Fruit fly (Drosophila melanogaster) whole organism, embryonic: ENCODE data around the gene CG15725.

Experiments
- Ada2b ChIP-seq: fragments of 200-800 bp; sonication (Bioruptor generic); IDR thresholded peaks from 2 replicates; pipeline ENCODE4 v1.3.6; 2022; ENCODE audit warnings: missing biosample characterization, missing genetic modification characterization
- Adf1 ChIP-seq: fragments of 200-800 bp; sonication (Bioruptor generic); IDR thresholded peaks from 2 replicates; pipeline ENCODE4 v1.3.6; 2022; ENCODE audit warnings: missing biosample characterization, missing genetic modification characterization
- Atf3 ChIP-seq: fragments of 200-800 bp; sonication (Bioruptor generic); optimal IDR thresholded peaks from 3 replicates; lab custom pipeline; 2016; ENCODE audit warnings: missing biosample characterization, missing genetic modification characterization
- CG10431 ChIP-seq: fragments of 200-800 bp; sonication (Bioruptor generic); optimal IDR thresholded peaks from 3 replicates; lab custom pipeline; 2018; ENCODE audit warnings: missing biosample characterization, mild to moderate bottlenecking, missing genetic modification characterization
- CG11085 ChIP-seq: fragments of 200-800 bp; sonication (Bioruptor generic); IDR thresholded peaks from 2 replicates; pipeline ENCODE4 v1.3.6; 2022; ENCODE audit warnings: missing biosample characterization, missing genetic modification characterization
- CG11456 ChIP-seq: fragments of 200-800 bp; sonication (Bioruptor generic); IDR thresholded peaks from 3 replicates; pipeline ENCODE4 v1.3.6; 2022; ENCODE audit warnings: missing biosample characterization, missing genetic modification characterization
- CG12744 ChIP-seq: fragments of 200-800 bp; sonication (Bioruptor generic); optimal IDR thresholded peaks from 2 replicates; lab custom pipeline; 2016; ENCODE audit warnings: missing biosample characterization, missing genetic modification characterization
- CG12769 ChIP-seq: fragments of 200-800 bp; sonication (Bioruptor generic); optimal IDR thresholded peaks from 2 replicates; lab custom pipeline; 2019; ENCODE audit warnings: missing biosample characterization, mild to moderate bottlenecking, missing genetic modification characterization, moderate library complexity
- CG13894 ChIP-seq: fragments of 200-800 bp; sonication (Bioruptor generic); optimal IDR thresholded peaks from 3 replicates; lab custom pipeline; 2018; ENCODE audit warnings: missing biosample characterization, mild to moderate bottlenecking, missing genetic modification characterization, moderate library complexity
- CG16815 ChIP-seq: fragments of 200-800 bp; sonication (Bioruptor generic); optimal IDR thresholded peaks from 3 replicates; lab custom pipeline; 2017; ENCODE audit warnings: missing biosample characterization, mild to moderate bottlenecking, missing genetic modification characterization
- CG17385 ChIP-seq: fragments of 200-800 bp; sonication (Bioruptor generic); optimal IDR thresholded peaks from 3 replicates; lab custom pipeline; 2018; ENCODE audit warnings: missing biosample characterization, mild to moderate bottlenecking, missing genetic modification characterization
- CG17568 ChIP-seq: fragments of 200-800 bp; sonication (Bioruptor generic); optimal IDR thresholded peaks from 2 replicates; lab custom pipeline; 2018; ENCODE audit warnings: missing biosample characterization, mild to moderate bottlenecking, missing genetic modification characterization, moderate library complexity
- CG17802 ChIP-seq: fragments of 200-800 bp; sonication (Bioruptor generic); optimal IDR thresholded peaks from 2 replicates; lab custom pipeline; 2018; ENCODE audit warnings: missing biosample characterization, mild to moderate bottlenecking, missing genetic modification characterization, moderate library complexity
- CG1792 ChIP-seq: fragments of 200-800 bp; sonication (Bioruptor generic); optimal IDR thresholded peaks from 2 replicates; lab custom pipeline; 2016; ENCODE audit warnings: missing biosample characterization, missing genetic modification characterization
- CG30403 ChIP-seq: fragments of 200-800 bp; sonication (Bioruptor generic); optimal IDR thresholded peaks from 3 replicates; lab custom pipeline; 2016; ENCODE audit warnings: missing biosample characterization, missing genetic modification characterization
- CG6654 ChIP-seq: fragments of 200-800 bp; sonication (Bioruptor generic); optimal IDR thresholded peaks from 2 replicates; lab custom pipeline; 2017; ENCODE audit warnings: missing biosample characterization, mild to moderate bottlenecking, missing genetic modification characterization
- CG7556 ChIP-seq: fragments of 200-800 bp; sonication (Bioruptor generic); optimal IDR thresholded peaks from 2 replicates; lab custom pipeline; 2017; ENCODE audit warnings: missing biosample characterization, mild to moderate bottlenecking, missing genetic modification characterization
- CG7786 ChIP-seq: fragments of 200-800 bp; sonication (Bioruptor generic); optimal IDR thresholded peaks from 2 replicates; lab custom pipeline; 2016; ENCODE audit warnings: missing biosample characterization, missing genetic modification characterization
- CG7839 ChIP-seq: fragments of 200-800 bp; sonication (Bioruptor generic); optimal IDR thresholded peaks from 3 replicates; lab custom pipeline; 2018; ENCODE audit warnings: missing biosample characterization, mild to moderate bottlenecking, missing genetic modification characterization, moderate library complexity
- CG8281 ChIP-seq: fragments of 200-800 bp; sonication (Bioruptor generic); optimal IDR thresholded peaks from 2 replicates; lab custom pipeline; 2018; ENCODE audit warnings: missing biosample characterization, mild to moderate bottlenecking, missing genetic modification characterization, moderate library complexity
- CG8290 ChIP-seq, 3 experiments: fragments of 200-800 bp; sonication (Bioruptor generic); optimal IDR thresholded peaks; 2 replicates each; lab custom pipeline; 2016 to 2019; ENCODE audit warnings: missing biosample characterization in 3 of 3, missing genetic modification characterization in 3 of 3, mild to moderate bottlenecking in 2 of 3, moderate library complexity in 1 of 3
- CkIIα-i1 ChIP-seq: fragments of 200-800 bp; sonication (Bioruptor generic); IDR thresholded peaks from 2 replicates; pipeline ENCODE4 v1.3.6; 2022; ENCODE audit warnings: missing biosample characterization, missing genetic modification characterization
- Dfd ChIP-seq, 2 experiments: fragments of >200 bp; optimal IDR thresholded peaks; 2 replicates each; lab custom pipeline; 2017; ENCODE audit warnings: missing biosample characterization in 2 of 2, missing genetic modification characterization in 2 of 2
- Elba2 ChIP-seq: fragments of 200-800 bp; sonication (Bioruptor generic); optimal IDR thresholded peaks from 3 replicates; lab custom pipeline; 2016; ENCODE audit warnings: missing biosample characterization, missing genetic modification characterization
- H2.0 ChIP-seq: fragments of 200-800 bp; sonication (Bioruptor generic); IDR thresholded peaks from 2 replicates; pipeline ENCODE4 v1.3.6; 2022; ENCODE audit warnings: missing biosample characterization, missing genetic modification characterization
- Jarid2 ChIP-seq: fragments of 200-800 bp; sonication (Bioruptor generic); optimal IDR thresholded peaks from 3 replicates; lab custom pipeline; 2017; ENCODE audit warnings: mild to moderate bottlenecking, missing biosample characterization, missing genetic modification reagents, missing genetic modification characterization
- Kr ChIP-seq: fragments of 200-800 bp; sonication (Bioruptor generic); optimal IDR thresholded peaks from 2 replicates; lab custom pipeline; 2017; ENCODE audit warnings: missing biosample characterization, mild to moderate bottlenecking, missing genetic modification characterization
- Med ChIP-seq: fragments of 200-800 bp; sonication (Bioruptor generic); peaks from one replicate; lab custom pipeline; 2016; ENCODE audit warnings: missing biosample characterization, missing genetic modification characterization, mild to moderate bottlenecking, inconsistent platforms, moderate library complexity
- Nf-YB ChIP-seq: fragments of 200-800 bp; sonication (Bioruptor generic); optimal IDR thresholded peaks from 3 replicates; lab custom pipeline; 2019; ENCODE audit warnings: missing biosample characterization, mild to moderate bottlenecking, missing genetic modification characterization, moderate library complexity
- Opbp ChIP-seq: fragments of 200-800 bp; sonication (Bioruptor generic); IDR thresholded peaks from 3 replicates; pipeline ENCODE4 v1.3.6; 2022; ENCODE audit warnings: missing biosample characterization, missing genetic modification characterization; ENCODE audit not compliant: partially characterized antibody
- YL-1 ChIP-seq: fragments of 200-800 bp; sonication (Bioruptor generic); optimal IDR thresholded peaks from 3 replicates; lab custom pipeline; 2017; ENCODE audit warnings: missing biosample characterization, mild to moderate bottlenecking, missing genetic modification characterization
- abd-A ChIP-seq: fragments of 200-800 bp; sonication (Bioruptor generic); optimal IDR thresholded peaks from 3 replicates; lab custom pipeline; 2019; ENCODE audit warnings: missing biosample characterization, mild to moderate bottlenecking, missing genetic modification characterization, moderate library complexity
- bbx ChIP-seq: fragments of 200-800 bp; sonication (Bioruptor generic); IDR thresholded peaks from 2 replicates; pipeline ENCODE4 v1.3.6; 2022; ENCODE audit warnings: missing biosample characterization, missing genetic modification characterization; ENCODE audit not compliant: partially characterized antibody
- cad ChIP-seq: fragments of >200 bp; optimal IDR thresholded peaks from 2 replicates; lab custom pipeline; 2017; ENCODE audit warnings: missing biosample characterization, missing genetic modification characterization
- cato ChIP-seq: fragments of 200-800 bp; sonication (Bioruptor generic); optimal IDR thresholded peaks from 2 replicates; lab custom pipeline; 2016; ENCODE audit warnings: missing biosample characterization, missing genetic modification characterization, borderline replicate concordance
- cg ChIP-seq: fragments of 200-800 bp; sonication (Bioruptor generic); optimal IDR thresholded peaks from 3 replicates; lab custom pipeline; 2019; ENCODE audit warnings: missing biosample characterization, mild to moderate bottlenecking, missing genetic modification characterization, moderate library complexity
- chinmo ChIP-seq: fragments of 200-800 bp; sonication (Bioruptor generic); IDR thresholded peaks from 4 replicates; pipeline ENCODE4 v1.3.6; 2022; ENCODE audit warnings: missing biosample characterization, missing genetic modification characterization; ENCODE audit not compliant: partially characterized antibody
- dan ChIP-seq: fragments of 200-800 bp; sonication (Bioruptor generic); IDR thresholded peaks from 2 replicates; pipeline ENCODE4 v1.3.6; 2022; ENCODE audit warnings: missing biosample characterization, missing genetic modification characterization
- dati ChIP-seq: fragments of 200-800 bp; sonication (Bioruptor generic); IDR thresholded peaks from 2 replicates; pipeline ENCODE4 v1.3.6; 2022; ENCODE audit warnings: missing biosample characterization, missing genetic modification characterization
- dmrt99B ChIP-seq: fragments of 200-800 bp; sonication (Bioruptor generic); optimal IDR thresholded peaks from 2 replicates; lab custom pipeline; 2018; ENCODE audit warnings: missing biosample characterization, mild to moderate bottlenecking, missing genetic modification characterization, moderate library complexity
- kay ChIP-seq: fragments of 200-800 bp; sonication (Bioruptor generic); optimal IDR thresholded peaks from 2 replicates; lab custom pipeline; 2016; ENCODE audit warnings: missing biosample characterization, missing genetic modification characterization
- lov ChIP-seq, 2 experiments: fragments of 200-800 bp in 1 of 2; fragments of >200 bp in 1 of 2; sonication (Bioruptor generic) in 1 of 2; IDR thresholded peaks in 1 of 2; optimal IDR thresholded peaks in 1 of 2; 2 replicates in 1 of 2; 3 replicates in 1 of 2; pipeline versions ENCODE4 v1.3.6 to Lab custom; 2017 to 2022; ENCODE audit warnings: missing biosample characterization in 1 of 2, missing genetic modification characterization in 1 of 2
- mam ChIP-seq: fragments of 200-800 bp; sonication (Bioruptor generic); optimal IDR thresholded peaks from 3 replicates; lab custom pipeline; 2016; ENCODE audit warnings: missing biosample characterization, missing genetic modification characterization
- nmo ChIP-seq: fragments of 200-800 bp; sonication (Bioruptor generic); optimal IDR thresholded peaks from 2 replicates; lab custom pipeline; 2018; ENCODE audit warnings: missing biosample characterization, mild to moderate bottlenecking, missing genetic modification characterization, moderate library complexity
- nom ChIP-seq: fragments of 200-800 bp; sonication (Bioruptor generic); optimal IDR thresholded peaks from 2 replicates; lab custom pipeline; 2017; ENCODE audit warnings: missing biosample characterization, missing genetic modification characterization, mild to moderate bottlenecking, moderate library complexity, missing genetic modification reagents
- sd ChIP-seq: fragments of 200-800 bp; sonication (Bioruptor generic); optimal IDR thresholded peaks from 3 replicates; lab custom pipeline; 2018; ENCODE audit warnings: missing biosample characterization, mild to moderate bottlenecking, missing genetic modification characterization, moderate library complexity
- sqz ChIP-seq: fragments of 200-800 bp; sonication (Bioruptor generic); optimal IDR thresholded peaks from 3 replicates; lab custom pipeline; 2018; ENCODE audit warnings: missing biosample characterization, mild to moderate bottlenecking, missing genetic modification characterization
- z ChIP-seq: fragments of 200-800 bp; sonication (Bioruptor generic); IDR thresholded peaks from 3 replicates; pipeline ENCODE4 v1.3.6; 2022; ENCODE audit warnings: missing biosample characterization, missing genetic modification characterization

The CG15725 gene

DNA sequence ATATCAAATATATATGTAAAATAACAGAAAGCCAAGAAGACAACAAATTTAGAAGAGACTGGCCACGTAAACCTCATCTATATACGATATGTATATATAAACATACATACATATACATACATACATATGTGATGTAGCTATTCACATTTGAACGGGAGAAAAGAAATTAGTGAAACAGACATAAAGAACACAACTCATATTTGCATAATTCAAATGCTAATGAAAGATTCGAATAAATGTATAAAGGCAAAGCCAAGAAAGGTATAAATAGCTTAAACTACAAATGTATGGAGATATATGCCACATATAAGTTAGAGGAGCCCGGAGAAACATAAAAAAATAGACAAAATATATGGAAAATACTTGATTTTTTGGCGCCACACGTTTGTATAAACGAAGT, 34.8 kb downstream of the CG15725 start:
- no peak for TF ChIP-seq CG17568
- TF ChIP-seq lov (optimal IDR thresholded peaks at IDR 0.05; lab: Kevin White, UChicago), result no peak
- TF ChIP-seq lov (GFP tag; IDR thresholded peaks at IDR 0.05; lab: Robert Waterston, UW), result no peak
- TF ChIP-seq mam, result no peak
- TF ChIP-seq CG16815, result no peak
- TF ChIP-seq CkIIα-i1 (GFP tag; lab: Robert Waterston, UW), result no peak
- TF ChIP-seq Ada2b (GFP tag; lab: Robert Waterston, UW), result no peak
- no peak for TF ChIP-seq Elba2 (GFP tag; lab: Kevin White, UChicago)
- no peak for TF ChIP-seq Nf-YB (GFP tag; lab: Kevin White, UChicago)
- TF ChIP-seq CG30403 (GFP tag; lab: Kevin White, UChicago), result no peak
- no peak for TF ChIP-seq CG1792 (GFP tag; lab: Kevin White, UChicago)
- no peak for TF ChIP-seq CG12769 (tag; lab: Kevin White, UChicago)
- TF ChIP-seq cato (GFP tag; lab: Kevin White, UChicago), result no peak
- no peak for TF ChIP-seq CG11085 (GFP tag; lab: Robert Waterston, UW)
- TF ChIP-seq dmrt99B (tag; lab: Kevin White, UChicago), result no peak
- peak; percentile 34 for TF ChIP-seq sd (tag; lab: Kevin White, UChicago)
- TF ChIP-seq abd-A (tag; lab: Kevin White, UChicago), result peak; percentile 53
- no peak for TF ChIP-seq nmo (GFP tag; lab: Kevin White, UChicago)
- no peak for TF ChIP-seq CG8281 (tag; lab: Kevin White, UChicago)
- no peak for TF ChIP-seq z (GFP tag; lab: Robert Waterston, UW)
- no peak for TF ChIP-seq CG11456 (GFP tag; lab: Robert Waterston, UW)
- peak; percentile 64 for TF ChIP-seq CG13894 (tag; lab: Kevin White, UChicago)
- no peak for TF ChIP-seq kay
- no peak for TF ChIP-seq CG12744 (GFP tag; lab: Kevin White, UChicago)
- TF ChIP-seq Dfd (GFP tag; optimal IDR thresholded peaks at IDR 0.05; lab: Kevin White, UChicago), result no peak

DNA sequence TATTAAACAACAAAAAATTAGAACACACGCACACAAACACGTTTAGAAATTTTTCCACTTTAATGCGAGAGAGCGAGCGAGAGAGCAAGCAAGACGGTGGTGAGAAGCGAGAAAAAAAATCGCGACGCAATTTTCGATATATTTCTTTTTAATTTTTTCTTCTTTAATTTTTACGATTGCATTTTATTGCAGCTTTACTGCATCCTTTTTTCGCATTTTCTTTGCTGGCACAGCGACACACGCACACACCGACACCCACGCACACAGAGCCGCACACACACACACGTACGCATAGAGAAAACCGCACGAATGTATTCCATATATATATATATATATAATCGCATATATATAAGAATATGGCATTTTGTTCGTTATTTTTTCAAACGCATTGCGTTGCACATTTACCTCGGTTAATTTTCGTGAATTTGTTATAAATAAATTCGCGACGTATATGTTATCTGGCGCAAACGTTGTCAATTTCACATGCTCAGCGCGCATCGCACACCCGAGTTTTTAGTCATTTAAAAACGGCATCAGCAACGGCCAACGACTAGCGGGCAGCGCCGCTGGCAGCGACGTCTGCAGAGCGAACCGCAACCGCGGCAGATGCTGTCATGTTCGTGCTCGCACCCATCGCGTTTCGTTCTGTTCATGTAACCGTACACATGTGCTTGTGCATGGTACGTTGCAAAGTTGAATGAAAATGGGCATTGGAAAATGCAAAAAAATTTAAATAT, 36.4 kb downstream of the CG15725 start, which contains the start of gene Smr:
Smr (minus strand) TSS at position 705 of the 737 bp plus-strand sequence.
- no peak for TF ChIP-seq dati (GFP tag; lab: Robert Waterston, UW)
- TF ChIP-seq nmo (GFP tag; lab: Kevin White, UChicago), result no peak
- peak; percentile 64 for TF ChIP-seq sqz (GFP tag; lab: Kevin White, UChicago)
- no peak for TF ChIP-seq CG8290 (GFP tag; optimal IDR thresholded peaks at IDR 0.05; lab: Kevin White, UChicago)
- peak in 1 of 2 experiments; percentile 33 for TF ChIP-seq CG8290 (tag; optimal IDR thresholded peaks at IDR 0.05; lab: Kevin White, UChicago)
- no peak for TF ChIP-seq Atf3 (GFP tag; lab: Kevin White, UChicago)
- TF ChIP-seq CG17385 (GFP tag; lab: Kevin White, UChicago), result peak; percentile 13
- TF ChIP-seq Jarid2 (GFP tag; lab: Kevin White, UChicago), result peak; percentile 38
- TF ChIP-seq cad, result peak; percentile 21
- peak; percentile 19; the same call in 1 of the 2 replicates for TF ChIP-seq bbx (GFP tag; lab: Robert Waterston, UW)
- TF ChIP-seq CG7556 (GFP tag; lab: Kevin White, UChicago), result no peak
- no peak for TF ChIP-seq Kr (GFP tag; lab: Kevin White, UChicago)
- TF ChIP-seq dan, result no peak
- peak; percentile 28 for TF ChIP-seq nom (GFP tag; lab: Kevin White, UChicago)
- no peak for TF ChIP-seq H2.0 (GFP tag; lab: Robert Waterston, UW)
- TF ChIP-seq CG17802 (tag; lab: Kevin White, UChicago), result no peak
- TF ChIP-seq chinmo (GFP tag; lab: Robert Waterston, UW), result 0 out of 4 replicates have a peak, but pooled peaks have one; percentile 70
- TF ChIP-seq Opbp (GFP tag; lab: Robert Waterston, UW), result peak; percentile 25; the same call in 1 of the 3 replicates
- TF ChIP-seq Med (GFP tag; lab: Kevin White, UChicago), result peak; percentile 62
- TF ChIP-seq cg, result peak; percentile 80
- no peak for TF ChIP-seq YL-1 (GFP tag; lab: Kevin White, UChicago)
- no peak for TF ChIP-seq CG10431 (GFP tag; lab: Kevin White, UChicago)
- no peak for TF ChIP-seq CG7839 (tag; lab: Kevin White, UChicago)
- no peak for TF ChIP-seq CG7786 (GFP tag; lab: Kevin White, UChicago)
- TF ChIP-seq Adf1 (GFP tag; lab: Robert Waterston, UW), result peak; percentile 93
- TF ChIP-seq CG6654 (GFP tag; lab: Kevin White, UChicago), result no peak
